Fruit fly (Drosophila melanogaster) Kc167 (cell line): ENCODE measurements around the gene CG33286.

Experiments
- Myc ChIP-seq: fragments of >200 bp; optimal IDR thresholded peaks from 2 replicates; lab custom pipeline; 2017; ENCODE audit warnings: missing external identifiers
- Sin3A ChIP-seq: fragments of >200 bp; optimal IDR thresholded peaks from 2 replicates; lab custom pipeline; 2018; ENCODE audit warnings: missing external identifiers
- h ChIP-seq: fragments of >200 bp; optimal IDR thresholded peaks from 3 replicates; lab custom pipeline; 2018; ENCODE audit warnings: missing external identifiers
- insv ChIP-seq: fragments of >200 bp; optimal IDR thresholded peaks from 3 replicates; lab custom pipeline; 2018; ENCODE audit warnings: missing external identifiers
- psq ChIP-seq: fragments of >200 bp; optimal IDR thresholded peaks from 2 replicates; lab custom pipeline; 2017; ENCODE audit warnings: missing external identifiers
- ttk ChIP-seq: sonication (Bioruptor generic); optimal IDR thresholded peaks from 2 replicates; lab custom pipeline; 2017; ENCODE audit warnings: missing external identifiers

CG33286 gene

dm6 chr3L:20976383-20976782 lies 1.9 kb upstream of the CG33286 start:
- TF ChIP-seq h (lab: Kevin White, UChicago) = no peak
- TF ChIP-seq psq (lab: Kevin White, UChicago) = no peak
- TF ChIP-seq insv (lab: Kevin White, UChicago) = no peak
- no peak for TF ChIP-seq Sin3A
- no peak for TF ChIP-seq Myc (lab: Kevin White, UChicago)
- TF ChIP-seq ttk (lab: Kevin White, UChicago) = no peak

dm6 chr3L:20970563-20970962 lies 3.9 kb downstream of the CG33286 start, which contains the start of gene CG33287:
TSS of gene CG33287 (minus strand) at chr3L:20970663.
- TF ChIP-seq Myc (lab: Kevin White, UChicago) (no peak), ttk (lab: Kevin White, UChicago) (no peak), psq (lab: Kevin White, UChicago) (no peak), insv (lab: Kevin White, UChicago) (no peak), h (lab: Kevin White, UChicago) (no peak), Sin3A (no peak)

- no peak for TF ChIP-seq psq (lab: Kevin White, UChicago)
- TF ChIP-seq insv (lab: Kevin White, UChicago) = no peak
- TF ChIP-seq Myc (lab: Kevin White, UChicago) = no peak
- TF ChIP-seq h (lab: Kevin White, UChicago) = no peak
- TF ChIP-seq ttk (lab: Kevin White, UChicago) = no peak
- TF ChIP-seq Sin3A = no peak
Observed at dm6 chr3L:20966662-20967061, 7.8 kb downstream of the CG33286 start, which contains the start of gene CG12983. TSS of gene CG12983 (minus strand) at chr3L:20966762.

dm6 chr3L:20962455-20962854 lies 12.0 kb downstream of the CG33286 start, which contains the start of gene CG10587:
TSS of gene CG10587 (minus strand) at chr3L:20962555.
- TF ChIP-seq psq (lab: Kevin White, UChicago) = no peak
- TF ChIP-seq Sin3A = no peak
- TF ChIP-seq ttk (lab: Kevin White, UChicago) = no peak
- TF ChIP-seq h (lab: Kevin White, UChicago) = no peak
- no peak for TF ChIP-seq Myc (lab: Kevin White, UChicago)
- no peak for TF ChIP-seq insv (lab: Kevin White, UChicago)

- TF ChIP-seq Myc (lab: Kevin White, UChicago) (no peak), Sin3A (no peak), ttk (lab: Kevin White, UChicago) (no peak), psq (lab: Kevin White, UChicago) (no peak), insv (lab: Kevin White, UChicago) (no peak), h (lab: Kevin White, UChicago) (no peak)
Observed at dm6 chr3L:20961286-20961685, 13.2 kb downstream of the CG33286 start, which contains the start of gene CG11037. TSS of gene CG11037 (minus strand) at chr3L:20961386.

dm6 chr3L:20956650-20957049 lies 17.9 kb downstream of the CG33286 start, which contains the start of the genes Sems and CG10588:
TSS of gene Sems (minus strand) at chr3L:20956750.
TSS of gene CG10588 (plus strand) at chr3L:20956934.
- TF ChIP-seq insv (lab: Kevin White, UChicago) = no peak
- no peak for TF ChIP-seq Sin3A
- no peak for TF ChIP-seq Myc (lab: Kevin White, UChicago)
- no peak for TF ChIP-seq ttk (lab: Kevin White, UChicago)
- no peak for TF ChIP-seq h (lab: Kevin White, UChicago)
- TF ChIP-seq psq (lab: Kevin White, UChicago) = no peak

dm6 chr3L:20954118-20954517 lies 20.4 kb downstream of the CG33286 start:
- TF ChIP-seq insv (lab: Kevin White, UChicago) = no peak
- no peak for TF ChIP-seq Myc (lab: Kevin White, UChicago)
- no peak for TF ChIP-seq h (lab: Kevin White, UChicago)
- TF ChIP-seq psq (lab: Kevin White, UChicago) = no peak
- TF ChIP-seq ttk (lab: Kevin White, UChicago) = no peak
- no peak for TF ChIP-seq Sin3A

- TF ChIP-seq h (lab: Kevin White, UChicago) (no peak), Sin3A (no peak), Myc (lab: Kevin White, UChicago) (no peak), insv (lab: Kevin White, UChicago) (no peak), psq (lab: Kevin White, UChicago) (no peak)
Observed at dm6 chr3L:20952622-20953618, 21.6 kb downstream of the CG33286 start.

- no peak for TF ChIP-seq ttk (lab: Kevin White, UChicago)
- no peak for TF ChIP-seq psq (lab: Kevin White, UChicago)
Observed at dm6 chr3L:20952121-20952487, 22.4 kb downstream of the CG33286 start.

- no peak for TF ChIP-seq psq (lab: Kevin White, UChicago)
- TF ChIP-seq insv (lab: Kevin White, UChicago) = no peak
- no peak for TF ChIP-seq Sin3A
Observed at dm6 chr3L:20951477-20952120, 22.9 kb downstream of the CG33286 start.

- no peak for TF ChIP-seq h (lab: Kevin White, UChicago)
- no peak for TF ChIP-seq insv (lab: Kevin White, UChicago)
- no peak for TF ChIP-seq Myc (lab: Kevin White, UChicago)
Observed at dm6 chr3L:20950520-20951135, 23.9 kb downstream of the CG33286 start.
